Worm (Caenorhabditis elegans): ENCODE measurements around the gene nlp-51.

The nlp-51 gene

ce11 chrII:11290109-11290784 lies 29.2 kb downstream of the nlp-51 start, which contains the start of gene C47G2.3:
C47G2.3 (minus strand) TSS chrII:11290159.
- TF ChIP-seq hlh-13 (GFP tag; optimal IDR thresholded peaks at IDR 0.05) (no peak), C08G9.2 (tag; optimal IDR thresholded peaks at IDR 0.05) (peak; percentile 26), ztf-16 (tag; optimal IDR thresholded peaks at IDR 0.05) (no peak), hlh-15 (tag; optimal IDR thresholded peaks at IDR 0.05) (no peak), elt-2 (tag; optimal IDR thresholded peaks at IDR 0.05) (peak; percentile 9), ceh-31 (tag; optimal IDR thresholded peaks at IDR 0.05) (peak; percentile 7)

ce11 chrII:11288148-11288547 lies 31.3 kb downstream of the nlp-51 start:
- no peak for TF ChIP-seq mec-3 (tag; optimal IDR thresholded peaks at IDR 0.05; ENCODE audit: borderline replicate concordance)
- TF ChIP-seq T23F11.4 (GFP tag; optimal IDR thresholded peaks at IDR 0.05): no peak
- no peak for TF ChIP-seq ceh-30 (tag; optimal IDR thresholded peaks at IDR 0.05)
- peak; percentile 59 for TF ChIP-seq tbx-2 (tag; optimal IDR thresholded peaks at IDR 0.05)
- no peak for TF ChIP-seq F13H6.1 (tag; optimal IDR thresholded peaks at IDR 0.05)
- no peak for TF ChIP-seq ceh-48 (tag; optimal IDR thresholded peaks at IDR 0.05)
- TF ChIP-seq unc-55 (GFP tag; optimal IDR thresholded peaks at IDR 0.05): peak; percentile 75
- TF ChIP-seq elt-2 (tag; optimal IDR thresholded peaks at IDR 0.05): peak; percentile 20
- no peak for TF ChIP-seq Y22D7AL.16 (tag; optimal IDR thresholded peaks at IDR 0.05)
- TF ChIP-seq hlh-30 (tag; optimal IDR thresholded peaks at IDR 0.05; ENCODE audit: insufficient read depth): no peak
- no peak for TF ChIP-seq ttx-3 (tag; optimal IDR thresholded peaks at IDR 0.05)
- no peak for TF ChIP-seq pha-2 (tag; optimal IDR thresholded peaks at IDR 0.05)

ce11 chrII:11286445-11286844 lies 33.0 kb downstream of the nlp-51 start:
- TF ChIP-seq sdc-2 (tag; optimal IDR thresholded peaks at IDR 0.05) (no peak), nfya-1 (tag; optimal IDR thresholded peaks at IDR 0.05) (no peak), pha-4 (tag; optimal IDR thresholded peaks at IDR 0.05) (no peak), lim-6 (tag; optimal IDR thresholded peaks at IDR 0.05) (no peak)

- peak; percentile 59 for TF ChIP-seq tbx-2 (tag; optimal IDR thresholded peaks at IDR 0.05)
- TF ChIP-seq ceh-24 (tag; optimal IDR thresholded peaks at IDR 0.05): no peak
- TF ChIP-seq lim-6 (tag; optimal IDR thresholded peaks at IDR 0.05): no peak
- TF ChIP-seq Y22D7AL.16 (tag; optimal IDR thresholded peaks at IDR 0.05): no peak
- TF ChIP-seq madf-2 (tag; optimal IDR thresholded peaks at IDR 0.05): no peak
- TF ChIP-seq elt-2 (tag; optimal IDR thresholded peaks at IDR 0.05): peak; percentile 36
These were observed 34.1 kb downstream of the nlp-51 start for ce11 chrII:11285282-11285933.

ce11 chrII:11284701-11285100 lies 34.8 kb downstream of the nlp-51 start:
- no peak for TF ChIP-seq tbx-2 (tag; optimal IDR thresholded peaks at IDR 0.05)
- no peak for TF ChIP-seq gmeb-2 (tag; optimal IDR thresholded peaks at IDR 0.05)
- no peak for TF ChIP-seq pax-1 (tag; optimal IDR thresholded peaks at IDR 0.05)
- no peak for TF ChIP-seq unc-42 (tag; optimal IDR thresholded peaks at IDR 0.05)
- TF ChIP-seq tbx-7 (tag; optimal IDR thresholded peaks at IDR 0.05): no peak
- TF ChIP-seq pros-1 (tag; optimal IDR thresholded peaks at IDR 0.05): no peak
- no peak for TF ChIP-seq ceh-6 (GFP tag; optimal IDR thresholded peaks at IDR 0.05)
- TF ChIP-seq ceh-18 (tag; optimal IDR thresholded peaks at IDR 0.05): no peak
- TF ChIP-seq fax-1 (tag; optimal IDR thresholded peaks at IDR 0.05): no peak
- no peak for TF ChIP-seq mec-3 (tag; optimal IDR thresholded peaks at IDR 0.05; ENCODE audit: borderline replicate concordance)
- no peak for TF ChIP-seq ama-1 (optimal IDR thresholded peaks at IDR 0.05)
- TF ChIP-seq ets-4 (tag; optimal IDR thresholded peaks at IDR 0.05): no peak
- TF ChIP-seq ceh-9 (tag; optimal IDR thresholded peaks at IDR 0.05): no peak
- no peak for TF ChIP-seq ttx-3 (tag; optimal IDR thresholded peaks at IDR 0.05)
- no peak for TF ChIP-seq dve-1 (tag; optimal IDR thresholded peaks at IDR 0.05)
- TF ChIP-seq syd-9 (tag; optimal IDR thresholded peaks at IDR 0.05): no peak
- TF ChIP-seq ceh-19 (GFP tag; optimal IDR thresholded peaks at IDR 0.05): no peak

All from whole organism, late embryonic.